Fruit fly (Drosophila melanogaster): ENCODE data around the gene tst.

DNA sequence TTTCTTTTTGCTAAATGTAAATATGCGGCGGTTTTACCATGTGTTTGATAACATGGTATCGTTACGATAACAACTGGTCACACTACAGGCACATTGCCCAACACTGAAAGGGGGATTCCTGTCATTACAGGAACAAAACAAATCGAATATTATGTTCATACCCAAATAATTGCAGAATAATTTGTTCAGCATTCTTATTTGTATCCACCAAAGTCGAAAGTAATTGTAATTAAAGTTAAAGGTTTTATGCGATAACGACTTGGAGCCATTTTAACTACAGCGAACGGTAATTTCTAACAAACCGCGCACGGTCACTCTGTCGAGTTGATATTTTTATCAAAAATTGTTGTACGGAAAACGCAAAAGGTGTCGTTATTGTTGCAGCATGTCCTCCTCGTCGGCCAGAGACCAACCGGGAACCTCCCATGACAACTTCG, 5.2 kb downstream of the tst start, which contains the start of the genes CG10214 and CG10375:
- TF ChIP-seq CG9705 (GFP tag; optimal IDR thresholded peaks at IDR 0.05) (peak; percentile 51), usp (GFP tag; optimal IDR thresholded peaks at IDR 0.05) (no peak), Hr78 (GFP tag; optimal IDR thresholded peaks at IDR 0.05) (no peak), h (GFP tag; optimal IDR thresholded peaks at IDR 0.05) (peak; percentile 82)

Data from whole organism, wandering third instar larva.